Worm (Caenorhabditis elegans): Measurements from ENCODE around the gene hpo-15.
"Not testable (repeated sequence)": the region's sequence is repeated elsewhere in the genome, so short reads cannot be mapped to it uniquely, and the experiment has no call there.

The hpo-15 gene

ce11 chrV:5484866-5485265 is 28.8 kb downstream of the hpo-15 start, which contains the start of gene srg-65:
Gene srg-65, minus strand, starts transcription at chrV:5484966.
- TF ChIP-seq elt-2 (tag; optimal IDR thresholded peaks at IDR 0.05) (no peak), fos-1 (tag; optimal IDR thresholded peaks at IDR 0.05) (no peak), nhr-84 (tag; optimal IDR thresholded peaks at IDR 0.05) (no peak), ceh-82 (tag; optimal IDR thresholded peaks at IDR 0.05) (no peak), C16A3.4 (tag; optimal IDR thresholded peaks at IDR 0.05) (no peak), skn-1 (tag; optimal IDR thresholded peaks at IDR 0.05) (no peak)

DNA sequence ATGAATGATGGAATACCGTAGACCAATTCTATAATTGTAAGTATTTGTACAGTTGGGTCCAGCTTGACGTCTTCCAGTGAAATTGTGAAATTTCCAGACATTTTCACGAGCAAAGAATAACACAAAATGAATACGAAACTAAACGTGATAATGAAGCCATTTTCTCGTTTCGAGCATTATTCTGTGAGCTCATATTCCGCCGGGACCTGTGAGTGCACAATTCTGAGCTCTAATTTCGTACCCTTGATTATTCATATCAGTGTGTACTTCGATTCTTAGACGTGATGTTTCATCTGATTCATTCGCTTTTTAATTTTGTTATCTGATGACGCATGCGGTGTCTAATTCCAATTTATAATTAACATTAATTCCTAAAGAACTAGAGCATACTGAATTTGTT is 31.3 kb downstream of the hpo-15 start, which contains the start of gene srg-66:
srg-66 (minus strand) TSS at position 101 of the 400 bp plus-strand sequence.
- TF ChIP-seq ceh-8 (GFP tag; optimal IDR thresholded peaks at IDR 0.05), result peak; percentile 66
- no peak for TF ChIP-seq nhr-20 (tag; optimal IDR thresholded peaks at IDR 0.05)
- TF ChIP-seq fkh-4 (tag; optimal IDR thresholded peaks at IDR 0.05; ENCODE audit: borderline replicate concordance), result no peak
- TF ChIP-seq nhr-237 (tag; optimal IDR thresholded peaks at IDR 0.05), result no peak
- TF ChIP-seq dpl-1 (GFP tag; optimal IDR thresholded peaks at IDR 0.05), result no peak

ce11 chrV:5477719-5478118 is 35.9 kb downstream of the hpo-15 start:
- TF ChIP-seq efl-1 (optimal IDR thresholded peaks at IDR 0.05) (peak in 1 of 2 experiments; percentile 52), efl-1 (GFP tag; optimal IDR thresholded peaks at IDR 0.05 in 1 of 2) (peak; percentile 59 to 95), lin-35 (GFP tag; optimal IDR thresholded peaks at IDR 0.05) (peak in 1 of 2 experiments; percentile 52), dpl-1 (GFP tag; optimal IDR thresholded peaks at IDR 0.05) (peak in 2 of 3 experiments; percentile 43 to 50), efl-3 (GFP tag; optimal IDR thresholded peaks at IDR 0.05) (no peak), sptf-1 (tag; optimal IDR thresholded peaks at IDR 0.05) (no peak), unc-98 (GFP tag; IDR thresholded peaks at IDR 0.05) (no peak), nhr-77 (tag; optimal IDR thresholded peaks at IDR 0.05) (no peak), Y116A8C.19 (tag; optimal IDR thresholded peaks at IDR 0.05; ENCODE audit: borderline replicate concordance) (no peak), sup-37 (GFP tag; optimal IDR thresholded peaks at IDR 0.05) (no peak), vab-15 (tag; optimal IDR thresholded peaks at IDR 0.05) (no peak), nhr-85 (tag) (no peak), zag-1 (tag; optimal IDR thresholded peaks at IDR 0.05) (no peak)

DNA sequence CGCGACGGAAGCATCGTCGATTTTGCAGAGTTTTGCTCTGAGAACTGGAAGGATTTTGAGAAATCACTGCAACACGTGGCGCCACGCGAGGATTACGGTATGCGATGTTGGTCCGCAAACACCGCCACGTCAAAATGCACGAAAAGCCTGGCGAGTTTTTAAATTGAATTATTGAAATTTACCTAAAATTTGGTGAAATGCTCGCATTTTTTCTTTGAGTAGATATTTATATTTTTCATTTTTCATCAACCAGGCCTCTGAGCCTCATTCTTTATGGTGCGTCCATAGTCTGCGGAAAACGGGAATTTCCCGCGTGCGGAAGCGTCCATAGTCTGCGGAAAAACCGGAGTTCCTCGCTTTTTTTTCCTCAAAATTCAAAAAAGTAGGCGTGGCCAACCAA is 42.7 kb downstream of the hpo-15 start, which contains the start of gene ZC317.7:
ZC317.7 (minus strand) TSS at position 101 of the 400 bp plus-strand sequence.
- TF ChIP-seq nhr-11, blmp-1, tlp-1 (tag; optimal IDR thresholded peaks at IDR 0.05): not testable (repeated sequence)

DNA sequence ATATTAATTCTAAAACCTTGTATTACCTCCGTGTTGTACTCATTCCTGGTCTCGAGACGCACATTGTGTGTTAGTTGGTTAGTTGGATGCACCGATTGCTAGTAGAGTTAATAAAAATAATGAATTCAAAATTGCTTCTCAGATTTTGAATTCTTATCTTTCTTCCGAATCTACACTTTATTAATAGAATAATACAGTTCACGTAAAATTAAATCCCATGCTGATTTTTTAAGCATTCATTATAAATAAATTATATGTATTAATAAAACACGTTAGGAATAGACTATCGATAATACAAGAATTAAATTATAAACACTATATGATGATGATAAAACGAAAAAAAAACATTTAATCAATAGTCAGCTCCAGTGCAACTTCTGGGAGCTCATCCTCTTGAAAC is 45.1 kb downstream of the hpo-15 start, which contains the start of gene ZC317.6:
ZC317.6 (minus strand) TSS at position 101 of the 400 bp plus-strand sequence.
- not testable (repeated sequence) for TF ChIP-seq mep-1 (tag; optimal IDR thresholded peaks at IDR 0.05); egl-27 (tag; optimal IDR thresholded peaks at IDR 0.05); lin-13 (GFP tag; optimal IDR thresholded peaks at IDR 0.05)

- no peak for TF ChIP-seq lin-14 (GFP tag; optimal IDR thresholded peaks at IDR 0.05)
- no peak for TF ChIP-seq mdl-1 (tag; optimal IDR thresholded peaks at IDR 0.05)
- TF ChIP-seq swsn-7 (tag; optimal IDR thresholded peaks at IDR 0.05), result no peak
- TF ChIP-seq nhr-237 (tag; optimal IDR thresholded peaks at IDR 0.05), result no peak
Observed at ce11 chrV:5465335-5465734, 48.3 kb downstream of the hpo-15 start, which contains the start of gene srg-68. Gene srg-68, minus strand, starts transcription at chrV:5465435.
